Fruit fly (Drosophila melanogaster): ENCODE results near the gene CG6527.

CG6527 gene

DNA sequence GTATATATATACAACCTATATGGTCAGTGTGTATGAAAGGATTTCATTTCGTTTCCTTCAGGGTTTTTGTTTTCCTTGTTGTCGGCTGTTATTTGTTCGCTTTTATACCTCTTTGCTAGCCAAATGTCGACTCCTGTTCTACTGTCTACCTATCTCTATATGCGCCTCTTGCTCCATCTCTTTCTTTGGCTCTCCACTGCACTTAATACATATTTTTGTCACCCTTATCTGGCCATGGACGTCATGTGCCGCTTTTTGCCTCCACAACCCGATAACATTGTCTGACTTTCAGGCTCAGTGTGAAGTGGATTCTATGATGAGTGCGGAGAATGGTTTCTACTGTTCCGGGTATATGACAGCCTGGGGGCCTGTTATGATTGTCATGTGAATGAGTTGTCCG is 18.0 kb downstream of the CG6527 start:
- TF ChIP-seq Hr4 (GFP tag; optimal IDR thresholded peaks at IDR 0.05) (no peak), CG32006 (GFP tag; optimal IDR thresholded peaks at IDR 0.05) (no peak), Sox15 (GFP tag; optimal IDR thresholded peaks at IDR 0.05) (no peak), CG6854 (GFP tag; optimal IDR thresholded peaks at IDR 0.05) (no peak), svp (GFP tag) (peak; percentile 78)

DNA sequence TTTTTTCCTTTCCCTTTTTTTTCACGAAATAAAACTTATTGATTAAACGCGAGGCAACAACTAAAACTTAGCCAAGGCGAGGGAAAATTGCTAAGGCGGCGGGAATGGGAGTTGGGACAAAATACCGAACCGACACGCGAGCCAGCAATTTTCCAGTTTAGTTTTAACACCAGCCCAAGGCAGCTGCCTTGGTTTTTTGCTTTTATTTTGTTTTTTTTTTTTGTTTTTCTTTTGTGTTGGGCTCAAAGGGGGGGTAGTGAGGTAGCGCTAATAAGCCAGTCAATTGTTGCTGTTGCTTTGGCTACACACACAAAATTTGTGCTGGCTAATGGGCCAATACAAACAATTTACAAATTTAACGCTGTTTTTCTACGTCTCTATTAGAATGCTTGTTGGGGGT is 20.6 kb downstream of the CG6527 start:
- TF ChIP-seq net (GFP tag; optimal IDR thresholded peaks at IDR 0.05) (no peak), CG7368 (GFP tag; optimal IDR thresholded peaks at IDR 0.05) (no peak), Hr4 (GFP tag; optimal IDR thresholded peaks at IDR 0.05) (no peak), Blimp-1 (GFP tag; optimal IDR thresholded peaks at IDR 0.05) (no peak), achi (GFP tag; optimal IDR thresholded peaks at IDR 0.05) (no peak), CG8119 (GFP tag; IDR thresholded peaks at IDR 0.05) (peak; percentile 64), dac (GFP tag; optimal IDR thresholded peaks at IDR 0.05) (no peak), spab (GFP tag; optimal IDR thresholded peaks at IDR 0.05) (no peak), CG8319 (GFP tag; optimal IDR thresholded peaks at IDR 0.05) (no peak), eg (GFP tag; IDR thresholded peaks at IDR 0.05) (peak; percentile 74), topi (GFP tag; optimal IDR thresholded peaks at IDR 0.05) (no peak), cyc (GFP tag; optimal IDR thresholded peaks at IDR 0.05) (no peak), CG34406 (GFP tag; optimal IDR thresholded peaks at IDR 0.05) (no peak), salr (GFP tag; optimal IDR thresholded peaks at IDR 0.05) (no peak), CG3919 (GFP tag; optimal IDR thresholded peaks at IDR 0.05) (no peak), Met (GFP tag; optimal IDR thresholded peaks at IDR 0.05) (no peak), lz (GFP tag; optimal IDR thresholded peaks at IDR 0.05) (no peak), Gug (GFP tag; IDR thresholded peaks at IDR 0.05) (no peak), CG10631 (GFP tag; optimal IDR thresholded peaks at IDR 0.05) (no peak), CG10669 (GFP tag; optimal IDR thresholded peaks at IDR 0.05) (no peak), CG11294 (GFP tag; IDR thresholded peaks at IDR 0.05) (no peak), ss (GFP tag; optimal IDR thresholded peaks at IDR 0.05) (peak in 1 of 2 experiments; percentile 6), CG8632 (GFP tag; optimal IDR thresholded peaks at IDR 0.05) (no peak), Eip75B (GFP tag; optimal IDR thresholded peaks at IDR 0.05) (no peak), Sox102F (GFP tag; optimal IDR thresholded peaks at IDR 0.05) (no peak), Eip78C (GFP tag) (no peak), CG15336 (GFP tag; IDR thresholded peaks at IDR 0.05) (peak; percentile 31; the same call in 1 of the 2 replicates), Ets96B (tag; optimal IDR thresholded peaks at IDR 0.05) (no peak), Lpt (GFP tag; optimal IDR thresholded peaks at IDR 0.05) (no peak)

DNA sequence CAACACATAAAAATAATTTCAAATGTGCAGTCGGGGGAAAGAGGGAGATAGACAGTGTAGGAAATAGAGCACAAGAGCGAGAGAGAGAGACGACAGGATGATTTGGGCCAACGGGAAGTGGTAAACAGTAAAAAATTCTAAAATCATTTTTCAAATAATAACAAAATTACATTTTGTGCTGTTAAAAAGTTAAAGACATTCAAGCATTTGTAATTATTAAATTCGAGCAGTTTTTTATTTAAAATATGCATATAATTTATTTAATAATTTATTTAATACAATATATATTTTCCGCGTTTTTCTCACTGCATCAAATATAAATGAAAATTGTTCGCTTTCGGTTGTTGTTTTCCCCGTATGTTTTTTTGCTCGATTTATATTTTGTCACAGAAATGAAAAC is 22.6 kb downstream of the CG6527 start:
- TF ChIP-seq eg (GFP tag; IDR thresholded peaks at IDR 0.05), result 0 out of 3 replicates have a peak, but pooled peaks have one; percentile 39
- no peak for TF ChIP-seq CG31627 (GFP tag; optimal IDR thresholded peaks at IDR 0.05)
- TF ChIP-seq CG10669 (GFP tag; optimal IDR thresholded peaks at IDR 0.05), result no peak
- TF ChIP-seq dsx (GFP tag; optimal IDR thresholded peaks at IDR 0.05; ENCODE audit: poor library complexity, severe bottlenecking), result no peak
- no peak for TF ChIP-seq pdm3 (GFP tag; optimal IDR thresholded peaks at IDR 0.05)
- no peak for TF ChIP-seq OdsH (GFP tag; optimal IDR thresholded peaks at IDR 0.05)
- no peak for TF ChIP-seq lz (GFP tag; optimal IDR thresholded peaks at IDR 0.05)
- TF ChIP-seq CG8319 (GFP tag; optimal IDR thresholded peaks at IDR 0.05), result no peak
- no peak for TF ChIP-seq Ets21C (GFP tag; optimal IDR thresholded peaks at IDR 0.05)
- no peak for TF ChIP-seq CG10631 (GFP tag; optimal IDR thresholded peaks at IDR 0.05)
- TF ChIP-seq CG6276 (GFP tag; optimal IDR thresholded peaks at IDR 0.05), result peak; percentile 8
- no peak for TF ChIP-seq Hr38 (GFP tag; optimal IDR thresholded peaks at IDR 0.05)
- TF ChIP-seq salr (GFP tag; optimal IDR thresholded peaks at IDR 0.05), result peak in 1 of 2 experiments; percentile 9
- TF ChIP-seq Sox15 (GFP tag; optimal IDR thresholded peaks at IDR 0.05), result no peak
- peak; percentile 40 for TF ChIP-seq Eip78C (GFP tag)
- peak; percentile 63 for TF ChIP-seq CG15336 (GFP tag; IDR thresholded peaks at IDR 0.05)
- no peak for TF ChIP-seq vri (GFP tag; optimal IDR thresholded peaks at IDR 0.05)
- TF ChIP-seq CG32006 (GFP tag; optimal IDR thresholded peaks at IDR 0.05), result peak; percentile 14
- no peak for TF ChIP-seq CG4318 (GFP tag; optimal IDR thresholded peaks at IDR 0.05)
- no peak for TF ChIP-seq CG11762 (GFP tag; optimal IDR thresholded peaks at IDR 0.05; ENCODE audit: insufficient read depth)
- TF ChIP-seq dac (GFP tag; optimal IDR thresholded peaks at IDR 0.05), result no peak
- TF ChIP-seq Blimp-1 (GFP tag; optimal IDR thresholded peaks at IDR 0.05), result no peak
- TF ChIP-seq CG8119 (GFP tag; IDR thresholded peaks at IDR 0.05), result peak; percentile 49; the same call in 1 of the 3 replicates

All from whole organism, prepupa.